Fruit fly (Drosophila melanogaster): ENCODE results near the gene CG34150.

Gene CG34150

dm6 chr3R:24829887-24830351 lies 15.9 kb downstream of the CG34150 start, which contains the start of the genes Kaz and CG43273 (continued):
- TF ChIP-seq CG6654 (GFP tag; optimal IDR thresholded peaks at IDR 0.05) (no peak), Gsc (GFP tag; IDR thresholded peaks at IDR 0.05) (no peak), CG6689 (GFP tag; IDR thresholded peaks at IDR 0.05) (no peak), Med (GFP tag) (peak; percentile 81), wek (GFP tag; optimal IDR thresholded peaks at IDR 0.05) (no peak), Neu2 (GFP tag; optimal IDR thresholded peaks at IDR 0.05; ENCODE audit: borderline replicate concordance) (no peak), Hr78 (GFP tag; optimal IDR thresholded peaks at IDR 0.05) (no peak), Deaf1 (tag; optimal IDR thresholded peaks at IDR 0.05) (no peak), CG18476 (GFP tag; optimal IDR thresholded peaks at IDR 0.05) (peak; percentile 31), CG11696 (GFP tag; IDR thresholded peaks at IDR 0.05) (no peak), oc (tag; optimal IDR thresholded peaks at IDR 0.05) (peak; percentile 76), Mrtf (GFP tag; IDR thresholded peaks at IDR 0.05) (no peak), sug (tag; optimal IDR thresholded peaks at IDR 0.05) (no peak), CG16815 (GFP tag; optimal IDR thresholded peaks at IDR 0.05) (no peak), CG32772 (GFP tag; IDR thresholded peaks at IDR 0.05) (no peak), CG6175 (GFP tag; IDR thresholded peaks at IDR 0.05) (no peak), peb (GFP tag; IDR thresholded peaks at IDR 0.05) (peak; percentile 37; the same call in 1 of the 2 replicates), Doc2 (GFP tag; IDR thresholded peaks at IDR 0.05) (no peak), vfl (GFP tag; optimal IDR thresholded peaks at IDR 0.05) (no peak), fd64A (GFP tag; optimal IDR thresholded peaks at IDR 0.05) (no peak), CG13287 (GFP tag; IDR thresholded peaks at IDR 0.05; ENCODE audit: partially characterized antibody) (peak; percentile 22; the same call in 1 of the 2 replicates), org-1 (GFP tag; optimal IDR thresholded peaks at IDR 0.05) (no peak), ase (GFP tag; IDR thresholded peaks at IDR 0.05) (no peak), Pdp1 (GFP tag; optimal IDR thresholded peaks at IDR 0.05) (no peak), ara (GFP tag; IDR thresholded peaks at IDR 0.05) (no peak), az2 (GFP tag; optimal IDR thresholded peaks at IDR 0.05) (peak; percentile 55), CG31224 (GFP tag; IDR thresholded peaks at IDR 0.05) (no peak; the same call in 1 of the 2 replicates), CG11085 (GFP tag; IDR thresholded peaks at IDR 0.05) (no peak), CG14965 (GFP tag; optimal IDR thresholded peaks at IDR 0.05; ENCODE audit: borderline replicate concordance) (no peak), cg (GFP tag; optimal IDR thresholded peaks at IDR 0.05) (no peak), bcd (GFP tag; optimal IDR thresholded peaks at IDR 0.05) (peak; percentile 67), da (GFP tag; optimal IDR thresholded peaks at IDR 0.05) (no peak), CG31388 (GFP tag; optimal IDR thresholded peaks at IDR 0.05) (no peak), ssp (GFP tag; IDR thresholded peaks at IDR 0.05) (0 out of 2 replicates have a peak, but pooled peaks have one; percentile 27), CG3281 (GFP tag; optimal IDR thresholded peaks at IDR 0.05) (no peak), CG11398 (GFP tag; optimal IDR thresholded peaks at IDR 0.05) (no peak), CG4360 (GFP tag; IDR thresholded peaks at IDR 0.05) (no peak), dm (GFP tag; optimal IDR thresholded peaks at IDR 0.05) (no peak), CG1233 (GFP tag; optimal IDR thresholded peaks at IDR 0.05) (peak; percentile 22), jigr1 (GFP tag; IDR thresholded peaks at IDR 0.05) (no peak), Scr (GFP tag; IDR thresholded peaks at IDR 0.05; ENCODE audit: partially characterized antibody) (peak; percentile 30; the same call in 1 of the 2 replicates), CG17385 (GFP tag; optimal IDR thresholded peaks at IDR 0.05) (no peak), CG1024 (GFP tag; IDR thresholded peaks at IDR 0.05) (no peak), CG6683 (GFP tag; optimal IDR thresholded peaks at IDR 0.05) (no peak), kay (GFP tag; optimal IDR thresholded peaks at IDR 0.05) (peak; percentile 26), odd (GFP tag; optimal IDR thresholded peaks at IDR 0.05) (no peak), jumu (GFP tag; optimal IDR thresholded peaks at IDR 0.05) (no peak), CG12769 (tag; optimal IDR thresholded peaks at IDR 0.05) (no peak), tgo (GFP tag; IDR thresholded peaks at IDR 0.05) (peak; percentile 26; the same call in 1 of the 3 replicates), CG1603 (tag; optimal IDR thresholded peaks at IDR 0.05) (no peak), phol (tag; optimal IDR thresholded peaks at IDR 0.05) (peak; percentile 76), CG8478 (optimal IDR thresholded peaks at IDR 0.05) (no peak)

Data from whole organism, embryonic.